Worm (Caenorhabditis elegans) whole organism, early embryonic: ENCODE measurements around the gene fbxb-103.

Experiments
- B0310.2 ChIP-seq: sonication (generic microtip); optimal IDR thresholded peaks from 2 replicates; lab custom pipeline; 2016; ENCODE audit warnings: mild to moderate bottlenecking, missing genetic modification characterization, missing compliant biosample characterization
- F13C5.2 ChIP-seq: sonication (generic microtip); optimal IDR thresholded peaks from 2 replicates; lab custom pipeline; 2017; ENCODE audit warnings: mild to moderate bottlenecking, missing genetic modification characterization, inconsistent platforms, missing compliant biosample characterization
- aly-1 ChIP-seq: sonication (generic microtip); optimal IDR thresholded peaks from 2 replicates; lab custom pipeline; 2016; ENCODE audit warnings: missing genetic modification characterization, missing compliant biosample characterization
- ama-1 ChIP-seq: fragments of 150-350 bp; optimal IDR thresholded peaks from 2 replicates; lab custom pipeline; 2014
- ceh-13 ChIP-seq: fragments of 200-800 bp; sonication (Bioruptor generic); optimal IDR thresholded peaks from 2 replicates; lab custom pipeline; 2018; ENCODE audit warnings: mild to moderate bottlenecking, missing genetic modification characterization, missing compliant biosample characterization
- ceh-36 ChIP-seq: sonication (generic microtip); optimal IDR thresholded peaks from 2 replicates; lab custom pipeline; 2016; ENCODE audit warnings: missing genetic modification characterization, inconsistent platforms, missing compliant biosample characterization
- ets-7 ChIP-seq: sonication (generic microtip); optimal IDR thresholded peaks from 2 replicates; lab custom pipeline; 2016; ENCODE audit warnings: missing genotype, missing genetic modification characterization, missing compliant biosample characterization
- flt-1 ChIP-seq: fragments of 200-800 bp; sonication (Bioruptor generic); IDR thresholded peaks from 2 replicates; pipeline ENCODE4 v1.3.6; 2022; ENCODE audit warnings: missing genetic modification characterization, missing compliant biosample characterization
- hmbx-1 ChIP-seq: sonication (generic microtip); optimal IDR thresholded peaks from 2 replicates; lab custom pipeline; 2016; ENCODE audit warnings: mild to moderate bottlenecking, missing genetic modification characterization, missing compliant biosample characterization
- hmg-4 ChIP-seq: fragments of 200-800 bp; sonication (Bioruptor generic); optimal IDR thresholded peaks from 2 replicates; lab custom pipeline; 2018; ENCODE audit warnings: mild to moderate bottlenecking, missing genetic modification characterization, missing compliant biosample characterization
- hnd-1 ChIP-seq: sonication (generic microtip); optimal IDR thresholded peaks from 2 replicates; lab custom pipeline; 2016; ENCODE audit warnings: missing genetic modification characterization, missing compliant biosample characterization
- pes-1 ChIP-seq: fragments of 200-800 bp; sonication (Bioruptor generic); IDR thresholded peaks from 2 replicates; pipeline ENCODE4 v1.3.6; 2022; ENCODE audit warnings: missing genetic modification reagents, missing genetic modification characterization, missing compliant biosample characterization
- scrt-1 ChIP-seq: fragments of 200-800 bp; sonication (Bioruptor generic); IDR thresholded peaks from 2 replicates; pipeline ENCODE4 v1.3.6; 2022; ENCODE audit warnings: missing genetic modification characterization, missing compliant biosample characterization
- sea-1 ChIP-seq: fragments of 200-800 bp; sonication (Bioruptor generic); conservative IDR thresholded peaks from 2 replicates; pipeline ENCODE4 v1.3.6; 2022; ENCODE audit warnings: missing genetic modification characterization, missing compliant biosample characterization
- tbx-11 ChIP-seq: fragments of 200-800 bp; sonication (Bioruptor generic); IDR thresholded peaks from 2 replicates; pipeline ENCODE4 v1.3.6; 2022; ENCODE audit warnings: missing genetic modification characterization, missing compliant biosample characterization
- tbx-37 ChIP-seq: fragments of 200-800 bp; sonication (Bioruptor generic); conservative IDR thresholded peaks from 2 replicates; pipeline ENCODE4 v1.3.6; 2022; ENCODE audit warnings: missing genetic modification reagents, missing genetic modification characterization, missing compliant biosample characterization
- tra-4 ChIP-seq: sonication (generic microtip); optimal IDR thresholded peaks from 2 replicates; lab custom pipeline; 2017; ENCODE audit warnings: missing genetic modification characterization, missing compliant biosample characterization

Gene fbxb-103

DNA sequence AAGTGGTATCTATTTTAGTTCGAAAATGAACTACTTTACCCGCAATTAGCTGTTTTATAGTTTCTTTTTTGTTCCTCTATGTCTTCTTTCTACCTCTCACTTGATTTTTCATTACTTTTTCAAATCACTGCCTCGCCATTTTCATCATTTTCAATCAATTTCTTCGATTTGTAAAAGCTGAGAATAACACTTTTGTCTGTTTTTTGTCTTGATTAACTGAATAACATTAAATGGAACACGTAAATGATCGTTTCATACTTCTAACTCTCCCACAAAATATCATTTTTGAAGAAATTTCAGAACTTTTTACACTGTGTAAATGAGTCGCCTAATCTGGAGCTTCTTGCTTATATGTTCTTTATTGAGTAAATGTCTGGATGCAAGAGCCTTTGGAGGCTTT, 5.8 kb upstream of the fbxb-103 start, which contains the start of gene F53C3.4:
TSS of gene F53C3.4 (plus strand) at position 301 of the 400 bp plus-strand sequence.
- TF ChIP-seq scrt-1 (GFP tag; lab: Robert Waterston, UW) (no peak), flt-1 (GFP tag; lab: Robert Waterston, UW) (no peak), hmg-4 (no peak), hmbx-1 (tag; lab: Kevin White, UChicago) (no peak), ama-1 (lab: Kevin White, UChicago) (no peak), ceh-13 (no peak), tbx-37 (no peak), sea-1 (GFP tag; lab: Robert Waterston, UW) (no peak)

DNA sequence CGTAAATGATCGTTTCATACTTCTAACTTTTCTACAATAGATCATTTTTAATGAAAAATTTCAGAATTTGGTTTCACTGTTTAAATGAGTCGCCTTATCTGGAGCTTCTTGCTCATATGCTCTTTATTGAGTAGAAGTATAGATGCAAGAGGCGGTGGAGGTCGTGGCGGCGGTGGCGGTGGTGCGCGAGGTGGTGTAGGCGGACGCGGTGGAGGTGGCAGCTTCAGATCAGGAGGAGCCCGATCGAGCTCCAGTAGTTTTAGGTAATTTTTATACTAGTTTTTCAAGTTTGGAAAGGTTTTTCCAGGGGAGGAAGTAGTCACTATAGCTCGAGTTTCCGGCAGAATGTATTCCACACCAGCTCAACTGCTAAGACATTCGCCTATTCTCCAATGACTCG, 4.1 kb upstream of the fbxb-103 start, which contains the start of gene F53C3.3:
TSS of gene F53C3.3 (plus strand) at position 59 of the 400 bp plus-strand sequence.
- TF ChIP-seq tra-4 (tag; lab: Kevin White, UChicago) = no peak
- TF ChIP-seq F13C5.2 (tag; lab: Kevin White, UChicago) = no peak
- no peak for TF ChIP-seq ets-7 (tag; lab: Kevin White, UChicago)
- no peak for TF ChIP-seq sea-1 (GFP tag; lab: Robert Waterston, UW)
- TF ChIP-seq hmbx-1 (tag; lab: Kevin White, UChicago) = no peak
- no peak for TF ChIP-seq ceh-36 (tag; lab: Kevin White, UChicago)
- TF ChIP-seq scrt-1 (GFP tag; lab: Robert Waterston, UW) = no peak
- no peak for TF ChIP-seq tbx-37
- TF ChIP-seq tbx-11 = no peak
- no peak for TF ChIP-seq hmg-4
- no peak for TF ChIP-seq hnd-1 (tag; lab: Kevin White, UChicago)
- TF ChIP-seq pes-1 (GFP tag; lab: Robert Waterston, UW) = no peak
- TF ChIP-seq ceh-13 = no peak
- no peak for TF ChIP-seq B0310.2
- TF ChIP-seq flt-1 (GFP tag; lab: Robert Waterston, UW) = no peak
- TF ChIP-seq aly-1 (tag; lab: Kevin White, UChicago) = no peak

DNA sequence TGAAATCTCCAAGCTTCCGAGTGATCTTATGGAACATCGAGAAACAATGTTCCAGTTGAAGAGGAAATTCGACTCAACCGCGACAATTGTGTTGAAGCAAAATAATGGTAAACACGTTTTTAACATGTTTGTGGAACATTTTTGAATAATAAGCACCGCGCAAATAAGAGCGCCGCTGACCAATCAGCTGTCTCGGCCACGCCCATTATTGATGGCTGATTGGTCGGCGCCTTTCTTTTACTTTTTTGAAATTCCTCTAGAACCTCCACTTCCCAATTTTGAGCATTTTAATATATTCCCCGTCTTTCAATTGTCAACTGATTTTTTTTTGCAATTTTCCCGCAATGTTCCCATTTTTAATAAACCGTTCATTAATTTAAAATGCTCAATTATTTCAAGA, 1.2 kb downstream of the fbxb-103 start:
- TF ChIP-seq pes-1 (GFP tag; lab: Robert Waterston, UW) = no peak
- TF ChIP-seq aly-1 (tag; lab: Kevin White, UChicago) = no peak
- TF ChIP-seq flt-1 (GFP tag; lab: Robert Waterston, UW) = no peak
- TF ChIP-seq scrt-1 (GFP tag; lab: Robert Waterston, UW) = no peak
- TF ChIP-seq hmg-4 = no peak
- TF ChIP-seq tra-4 (tag; lab: Kevin White, UChicago) = no peak
- TF ChIP-seq B0310.2 = no peak
- no peak for TF ChIP-seq ama-1 (lab: Kevin White, UChicago)
- no peak for TF ChIP-seq ceh-36 (tag; lab: Kevin White, UChicago)
- no peak for TF ChIP-seq hmbx-1 (tag; lab: Kevin White, UChicago)
- no peak for TF ChIP-seq hnd-1 (tag; lab: Kevin White, UChicago)
- TF ChIP-seq sea-1 (GFP tag; lab: Robert Waterston, UW) = no peak
- no peak for TF ChIP-seq ets-7 (tag; lab: Kevin White, UChicago)
- no peak for TF ChIP-seq F13C5.2 (tag; lab: Kevin White, UChicago)
- TF ChIP-seq tbx-11 = no peak

DNA sequence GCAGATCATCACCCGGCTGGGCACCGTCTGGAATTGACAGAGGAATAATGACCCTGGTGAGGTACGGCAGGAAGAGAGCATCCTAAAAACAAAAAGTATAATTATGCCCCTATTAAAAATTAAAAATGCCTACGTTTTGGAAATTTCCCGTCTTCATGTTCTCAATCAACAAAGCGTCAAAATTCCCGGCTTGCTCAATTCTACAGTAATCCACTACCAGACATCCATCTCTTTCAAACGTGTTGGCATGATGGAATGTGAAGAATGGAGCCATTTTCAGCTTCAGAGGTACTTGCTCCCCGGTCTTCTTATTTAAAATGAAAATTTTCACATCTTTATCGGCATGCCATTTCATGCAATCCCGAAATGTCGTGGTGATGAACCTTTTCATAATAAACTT, 2.4 kb downstream of the fbxb-103 start:
- TF ChIP-seq ets-7 (tag; lab: Kevin White, UChicago) (no peak), hnd-1 (tag; lab: Kevin White, UChicago) (no peak)

DNA sequence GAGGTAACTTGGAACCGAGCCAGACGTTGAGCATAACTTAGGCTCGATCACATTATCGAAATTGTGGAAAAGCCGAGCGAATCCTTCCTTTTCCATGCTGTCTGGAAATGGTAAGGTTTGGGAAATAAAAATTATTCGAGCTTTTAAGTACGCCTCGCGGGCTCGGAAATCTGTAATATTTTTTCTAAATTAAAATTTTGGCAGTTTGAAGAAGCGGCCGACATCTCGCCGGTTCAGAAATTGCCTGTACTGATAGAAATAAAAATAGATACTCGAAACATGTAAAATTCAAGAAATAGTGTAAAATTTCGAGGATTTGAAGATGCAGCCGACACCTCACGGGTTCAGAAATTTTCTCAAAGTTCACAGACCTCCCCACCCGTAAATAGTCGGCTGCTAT, 3.8 kb downstream of the fbxb-103 start, which contains the start of gene bcmo-2:
TSS of gene bcmo-2 (minus strand) at position 101 of the 400 bp plus-strand sequence.
- TF ChIP-seq pes-1 (GFP tag; lab: Robert Waterston, UW) = no peak

DNA sequence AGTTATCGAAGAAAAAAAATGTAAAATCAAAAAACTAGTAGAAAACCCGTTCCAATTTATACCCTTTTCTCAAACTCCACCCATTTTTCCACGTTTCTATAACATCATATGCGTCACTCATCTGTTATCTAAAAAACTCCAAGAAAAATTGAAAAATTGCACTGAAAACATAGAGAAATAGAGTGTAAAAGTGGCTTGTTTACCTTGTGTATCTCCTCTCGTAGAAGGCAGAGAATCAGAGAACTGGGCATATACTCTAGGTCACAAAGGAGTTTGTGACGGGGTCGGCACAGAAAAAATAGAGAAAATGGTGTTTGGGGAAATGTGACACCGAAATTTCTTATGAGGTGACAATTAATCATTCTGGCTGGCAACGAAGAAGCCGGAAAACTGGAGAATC, 4.3 kb downstream of the fbxb-103 start:
- no peak for TF ChIP-seq tra-4 (tag; lab: Kevin White, UChicago)
- TF ChIP-seq ama-1 (lab: Kevin White, UChicago) = no peak

DNA sequence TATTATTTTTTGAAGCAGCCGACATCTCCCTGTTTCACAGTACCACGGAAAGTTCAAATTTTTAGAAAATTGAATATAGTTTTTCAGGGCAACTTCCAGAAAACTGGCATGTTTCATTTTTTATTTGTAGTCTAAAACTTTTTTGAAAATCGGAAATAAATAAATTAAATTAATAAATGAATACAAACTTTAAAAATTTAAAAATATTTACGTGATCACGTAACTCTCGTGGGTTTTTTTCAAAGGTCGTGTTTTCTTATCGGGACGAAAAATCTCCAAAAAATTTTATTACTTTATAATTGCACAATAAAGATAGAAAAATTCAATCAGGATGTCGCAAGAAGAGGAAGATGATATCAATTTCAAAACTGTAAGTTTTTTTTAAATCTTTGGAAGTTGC, 4.8 kb downstream of the fbxb-103 start, which contains the start of gene F53C3.1:
TSS of gene F53C3.1 (plus strand) at position 301 of the 400 bp plus-strand sequence.
- TF ChIP-seq B0310.2 (no peak), tbx-37 (no peak), hmg-4 (no peak), scrt-1 (GFP tag; lab: Robert Waterston, UW) (no peak), ceh-36 (tag; lab: Kevin White, UChicago) (no peak), flt-1 (GFP tag; lab: Robert Waterston, UW) (no peak), aly-1 (tag; lab: Kevin White, UChicago) (no peak), pes-1 (GFP tag; lab: Robert Waterston, UW) (no peak), hmbx-1 (tag; lab: Kevin White, UChicago) (no peak), ceh-13 (no peak), ama-1 (lab: Kevin White, UChicago) (no peak), ets-7 (tag; lab: Kevin White, UChicago) (no peak), F13C5.2 (tag; lab: Kevin White, UChicago) (no peak)

DNA sequence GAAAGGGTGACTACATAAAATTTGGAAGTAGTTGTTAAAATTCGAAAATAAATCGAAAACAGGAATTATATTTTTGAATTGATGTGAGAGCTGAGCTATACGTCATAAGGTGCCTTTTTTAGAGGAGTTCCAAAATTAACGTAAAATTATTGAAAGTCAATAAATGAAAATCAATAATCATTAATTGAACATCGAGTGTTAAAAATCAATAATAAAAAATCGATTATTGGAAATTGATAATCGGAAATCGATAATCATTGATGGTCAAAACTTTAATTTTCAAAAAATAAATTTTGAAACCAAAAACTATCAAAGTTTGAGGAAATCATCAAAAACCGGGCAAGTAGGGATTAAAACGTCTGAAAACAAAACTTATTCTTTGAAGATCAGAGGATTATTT, 6.7 kb downstream of the fbxb-103 start:
- TF ChIP-seq ama-1 (lab: Kevin White, UChicago) (no peak), hnd-1 (tag; lab: Kevin White, UChicago) (no peak), hmg-4 (no peak), aly-1 (tag; lab: Kevin White, UChicago) (no peak), scrt-1 (GFP tag; lab: Robert Waterston, UW) (no peak), ceh-13 (no peak), tra-4 (tag; lab: Kevin White, UChicago) (no peak), tbx-37 (no peak), B0310.2 (no peak), sea-1 (GFP tag; lab: Robert Waterston, UW) (no peak), hmbx-1 (tag; lab: Kevin White, UChicago) (no peak), pes-1 (GFP tag; lab: Robert Waterston, UW) (no peak), flt-1 (GFP tag; lab: Robert Waterston, UW) (no peak), ets-7 (tag; lab: Kevin White, UChicago) (no peak)
